Worm (Caenorhabditis elegans) whole organism, L3 larva: ENCODE data around the gene ldp-1.

Experiments used
- ama-1 ChIP-seq: fragments of 150-350 bp; optimal IDR thresholded peaks from 2 replicates; lab custom pipeline; 2018
- ceh-82 ChIP-seq: fragments of 150-350 bp; optimal IDR thresholded peaks from 2 replicates; lab custom pipeline; 2014; ENCODE audit warnings: missing biosample characterization, missing genetic modification characterization
- daf-12 ChIP-seq: fragments of 150-350 bp; optimal IDR thresholded peaks from 2 replicates; lab custom pipeline; 2014; ENCODE audit warnings: missing biosample characterization, missing genetic modification reagents, missing genetic modification characterization
- elt-3 ChIP-seq, 3 experiments: fragments of 150-350 bp in 1 of 3; sonication (generic microtip) in 2 of 3; optimal IDR thresholded peaks; 2 replicates in 2 of 3; 4 replicates in 1 of 3; lab custom pipeline; 2014 to 2017; ENCODE audit warnings: missing biosample characterization in 3 of 3, missing genetic modification characterization in 3 of 3
- fkh-2 ChIP-seq: fragments of 150-350 bp; optimal IDR thresholded peaks from 2 replicates; lab custom pipeline; 2014; ENCODE audit warnings: missing biosample characterization, missing genetic modification reagents, missing genetic modification characterization
- mdl-1 ChIP-seq: fragments of 150-350 bp; optimal IDR thresholded peaks from 2 replicates; lab custom pipeline; 2014; ENCODE audit warnings: missing biosample characterization, missing genetic modification characterization
- nfya-1 ChIP-seq: sonication (generic microtip); optimal IDR thresholded peaks from 2 replicates; lab custom pipeline; 2017; ENCODE audit warnings: missing genetic modification characterization, mild to moderate bottlenecking, missing compliant biosample characterization, antibody characterized with exemption, moderate library complexity; ENCODE audit not compliant: insufficient read depth
- nhr-11 ChIP-seq: fragments of 150-350 bp; optimal IDR thresholded peaks from 2 replicates; lab custom pipeline; 2014; ENCODE audit warnings: missing biosample characterization, missing genetic modification characterization
- nhr-12 ChIP-seq: fragments of 150-350 bp; optimal IDR thresholded peaks from 2 replicates; lab custom pipeline; 2014; ENCODE audit warnings: missing biosample characterization, missing genetic modification characterization
- nhr-237 ChIP-seq: fragments of 150-350 bp; optimal IDR thresholded peaks from 2 replicates; lab custom pipeline; 2014; ENCODE audit warnings: missing biosample characterization, missing genetic modification characterization
- nhr-77 ChIP-seq: fragments of 150-350 bp; optimal IDR thresholded peaks from 2 replicates; lab custom pipeline; 2014; ENCODE audit warnings: missing biosample characterization, missing genetic modification characterization
- snpc-4 ChIP-seq: fragments of 150-350 bp; optimal IDR thresholded peaks from 2 replicates; lab custom pipeline; 2014; ENCODE audit warnings: missing biosample characterization, missing genetic modification characterization

ce11 chrV:2150876-2151275 lies 23.5 kb downstream of the ldp-1 start, which contains the start of gene C45H4.13:
- TF ChIP-seq nhr-77 (no peak), daf-12 (tag; lab: Kevin White, UChicago) (no peak), nhr-11 (tag; lab: Kevin White, UChicago) (no peak), mdl-1 (tag; lab: Kevin White, UChicago) (no peak), ama-1 (lab: Kevin White, UChicago) (no peak), ceh-82 (tag; lab: Kevin White, UChicago) (no peak), nhr-237 (no peak), elt-3 (tag; optimal IDR thresholded peaks at IDR 0.05; lab: Kevin White, UChicago) (no peak), fkh-2 (tag; lab: Kevin White, UChicago) (no peak), snpc-4 (tag; lab: Kevin White, UChicago) (no peak), nhr-12 (tag; lab: Kevin White, UChicago) (no peak), nfya-1 (no peak)
